Fruit fly (Drosophila melanogaster): ENCODE results near the gene CG17111.

dm6 chr3R:23027428-23027813 is 39.6 kb downstream of the CG17111 start:
- no peak for TF ChIP-seq insv (optimal IDR thresholded peaks at IDR 0.05)
- TF ChIP-seq psq (optimal IDR thresholded peaks at IDR 0.05) = no peak
- no peak for TF ChIP-seq Myc (optimal IDR thresholded peaks at IDR 0.05)
- TF ChIP-seq h (optimal IDR thresholded peaks at IDR 0.05) = no peak
- TF ChIP-seq Sin3A (optimal IDR thresholded peaks at IDR 0.05) = no peak
